Worm (Caenorhabditis elegans) whole organism, L4 larva: Measurements from ENCODE around the gene Y68A4A.13.

Experiments
- D1046.2 ChIP-seq: fragments of 200-800 bp; sonication (Bioruptor generic); IDR thresholded peaks from 2 replicates; pipeline ENCODE4 v1.3.6; 2022; ENCODE audit warnings: missing genetic modification characterization, missing compliant biosample characterization
- F26F4.8 ChIP-seq: fragments of 200-800 bp; sonication (Bioruptor generic); conservative IDR thresholded peaks from 2 replicates; pipeline ENCODE4 v1.3.6; 2022; ENCODE audit warnings: missing genetic modification characterization, missing compliant biosample characterization
- R02D3.7 ChIP-seq: fragments of 150-350 bp; sonication (generic microtip); optimal IDR thresholded peaks from 3 replicates; lab custom pipeline; 2014; ENCODE audit warnings: missing biosample characterization, missing genetic modification characterization
- T20F7.1 ChIP-seq: fragments of 200-800 bp; sonication (Bioruptor generic); optimal IDR thresholded peaks from 2 replicates; lab custom pipeline; 2018; ENCODE audit warnings: mild to moderate bottlenecking, missing genetic modification characterization, missing compliant biosample characterization
- Y105C5A.15 ChIP-seq: fragments of 200-800 bp; sonication (Bioruptor generic); IDR thresholded peaks from 2 replicates; pipeline ENCODE4 v1.3.6; 2022; ENCODE audit warnings: missing genetic modification characterization, missing compliant biosample characterization
- ZK337.2 ChIP-seq: fragments of 200-800 bp; sonication (Bioruptor generic); IDR thresholded peaks from 2 replicates; pipeline ENCODE4 v1.3.6; 2022; ENCODE audit warnings: missing genetic modification reagents, missing genetic modification characterization, missing compliant biosample characterization
- ZK546.5 ChIP-seq, 2 experiments: sonication (generic microtip); optimal IDR thresholded peaks; 2 replicates each; lab custom pipeline; 2017; ENCODE audit warnings: missing biosample characterization in 2 of 2, missing genetic modification characterization in 2 of 2
- arid-1 ChIP-seq: fragments of 200-800 bp; sonication (Bioruptor generic); conservative IDR thresholded peaks from 2 replicates; pipeline ENCODE4 v1.3.6; 2022; ENCODE audit warnings: missing genetic modification reagents, missing genetic modification characterization, missing compliant biosample characterization
- attf-4 ChIP-seq: sonication (generic microtip); optimal IDR thresholded peaks from 3 replicates; lab custom pipeline; 2017; ENCODE audit warnings: missing biosample characterization, missing genetic modification characterization
- ceh-28 ChIP-seq: fragments of 150-350 bp; optimal IDR thresholded peaks from 2 replicates; lab custom pipeline; 2014; ENCODE audit warnings: missing biosample characterization, missing genetic modification reagents, missing genetic modification characterization
- ces-1 ChIP-seq: fragments of 150-350 bp; sonication (generic microtip); optimal IDR thresholded peaks from 4 replicates; lab custom pipeline; 2014; ENCODE audit warnings: missing biosample characterization, missing genetic modification reagents, missing genetic modification characterization
- cey-2 ChIP-seq: sonication (generic microtip); optimal IDR thresholded peaks from 3 replicates; lab custom pipeline; 2017; ENCODE audit warnings: missing genetic modification characterization, mild to moderate bottlenecking, missing compliant biosample characterization, antibody characterized with exemption, borderline replicate concordance; ENCODE audit not compliant: insufficient read depth
- daf-16 ChIP-seq, 3 experiments: sonication (generic microtip); optimal IDR thresholded peaks; 2 replicates each; lab custom pipeline; 2016 to 2017; ENCODE audit warnings: missing genetic modification characterization in 3 of 3, missing genetic modification reagents in 3 of 3, mild to moderate bottlenecking in 2 of 3, missing compliant biosample characterization in 2 of 3, missing biosample characterization in 1 of 3, moderate library complexity in 1 of 3
- dmd-8 ChIP-seq: fragments of 200-800 bp; sonication (Bioruptor generic); IDR thresholded peaks from 2 replicates; pipeline ENCODE4 v1.3.6; 2022; ENCODE audit warnings: missing genetic modification characterization, missing compliant biosample characterization
- duxl-1 ChIP-seq: sonication (generic microtip); optimal IDR thresholded peaks from 2 replicates; lab custom pipeline; 2016; ENCODE audit warnings: mild to moderate bottlenecking, missing genetic modification characterization, moderate library complexity, missing compliant biosample characterization; ENCODE audit not compliant: poor library complexity
- egl-27 ChIP-seq: sonication (generic microtip); optimal IDR thresholded peaks from 3 replicates; lab custom pipeline; 2017; ENCODE audit warnings: missing biosample characterization, missing genetic modification reagents, missing genetic modification characterization
- hif-1 ChIP-seq, 2 experiments: sonication (generic microtip); optimal IDR thresholded peaks; 2 replicates each; lab custom pipeline; 2016 to 2017; ENCODE audit warnings: missing compliant biosample characterization in 2 of 2, missing genetic modification characterization in 2 of 2, missing genetic modification reagents in 2 of 2, missing genotype in 2 of 2, mild to moderate bottlenecking in 1 of 2
- hlh-11 ChIP-seq: fragments of 200-800 bp; sonication (Bioruptor generic); optimal IDR thresholded peaks from 2 replicates; lab custom pipeline; 2018; ENCODE audit warnings: mild to moderate bottlenecking, missing genetic modification characterization, missing compliant biosample characterization
- hlh-30 ChIP-seq: sonication (generic microtip); optimal IDR thresholded peaks from 2 replicates; lab custom pipeline; 2017; ENCODE audit warnings: antibody characterized with exemption, mild to moderate bottlenecking, missing genetic modification characterization, missing compliant biosample characterization; ENCODE audit not compliant: insufficient read depth
- hmg-1.1 ChIP-seq: fragments of 200-800 bp; sonication (Bioruptor generic); IDR thresholded peaks from 2 replicates; pipeline ENCODE4 v1.3.6; 2022; ENCODE audit warnings: missing genetic modification reagents, missing genetic modification characterization, missing compliant biosample characterization
- lim-7 ChIP-seq: fragments of 200-800 bp; sonication (Bioruptor generic); IDR thresholded peaks from 2 replicates; pipeline ENCODE4 v1.3.6; 2022; ENCODE audit warnings: missing genetic modification characterization, missing compliant biosample characterization
- lin-13 ChIP-seq: fragments of 150-350 bp; optimal IDR thresholded peaks from 2 replicates; lab custom pipeline; 2014; ENCODE audit warnings: missing biosample characterization, missing genetic modification reagents, missing genetic modification characterization
- lir-3 ChIP-seq: sonication (generic microtip); optimal IDR thresholded peaks from 2 replicates; lab custom pipeline; 2016; ENCODE audit warnings: mild to moderate bottlenecking, missing genetic modification characterization, missing compliant biosample characterization
- lsy-2 ChIP-seq, 2 experiments: fragments of 150-350 bp in 1 of 2; sonication (generic microtip) in 1 of 2; optimal IDR thresholded peaks; 2 replicates each; lab custom pipeline; 2014 to 2017; ENCODE audit warnings: missing biosample characterization in 2 of 2, missing genetic modification characterization in 2 of 2
- madf-5 ChIP-seq, 2 experiments: fragments of 200-800 bp; sonication (Bioruptor generic); IDR thresholded peaks; 2 replicates each; pipeline ENCODE4 v1.3.6; 2022; ENCODE audit warnings: missing compliant biosample characterization in 2 of 2, missing genetic modification characterization in 2 of 2
- mdl-1 ChIP-seq, 2 experiments: fragments of 150-350 bp in 1 of 2; sonication (generic microtip) in 1 of 2; optimal IDR thresholded peaks; 2 replicates each; lab custom pipeline; 2014 to 2017; ENCODE audit warnings: missing biosample characterization in 2 of 2, missing genetic modification characterization in 2 of 2
- mdt-29 ChIP-seq: fragments of 200-800 bp; sonication (Bioruptor generic); IDR thresholded peaks from 2 replicates; pipeline ENCODE4 v1.3.6; 2022; ENCODE audit warnings: missing genetic modification reagents, missing genetic modification characterization, missing compliant biosample characterization
- mxl-3 ChIP-seq: fragments of 200-800 bp; sonication (Bioruptor generic); optimal IDR thresholded peaks from 2 replicates; lab custom pipeline; 2018; ENCODE audit warnings: mild to moderate bottlenecking, missing genetic modification characterization, missing compliant biosample characterization
- nhr-10 ChIP-seq: fragments of 150-350 bp; optimal IDR thresholded peaks from 2 replicates; lab custom pipeline; 2014; ENCODE audit warnings: missing biosample characterization, missing genetic modification characterization
- nhr-76 ChIP-seq: fragments of 150-350 bp; optimal IDR thresholded peaks from 2 replicates; lab custom pipeline; 2014; ENCODE audit warnings: missing biosample characterization, missing genetic modification characterization
- nhr-77 ChIP-seq: fragments of 150-350 bp; optimal IDR thresholded peaks from 2 replicates; lab custom pipeline; 2014; ENCODE audit warnings: missing biosample characterization, missing genetic modification characterization
- php-3 ChIP-seq: fragments of 200-800 bp; sonication (Bioruptor generic); IDR thresholded peaks from 2 replicates; pipeline ENCODE4 v1.3.6; 2022; ENCODE audit warnings: missing genetic modification reagents, missing genetic modification characterization, missing compliant biosample characterization
- pqm-1 ChIP-seq: sonication (generic microtip); optimal IDR thresholded peaks from 2 replicates; lab custom pipeline; 2017; ENCODE audit warnings: missing biosample characterization, missing genetic modification characterization
- sdz-12 ChIP-seq: fragments of 200-800 bp; sonication (Bioruptor generic); optimal IDR thresholded peaks from 2 replicates; lab custom pipeline; 2018; ENCODE audit warnings: mild to moderate bottlenecking, missing genetic modification characterization, missing compliant biosample characterization
- skn-1 ChIP-seq: fragments of 150-350 bp; optimal IDR thresholded peaks from 2 replicates; lab custom pipeline; 2014; ENCODE audit warnings: missing biosample characterization, missing genetic modification characterization
- spr-1 ChIP-seq: sonication (generic microtip); optimal IDR thresholded peaks from 2 replicates; lab custom pipeline; 2016; ENCODE audit warnings: mild to moderate bottlenecking, missing genetic modification characterization, missing compliant biosample characterization
- vab-7 ChIP-seq: fragments of 200-800 bp; sonication (Bioruptor generic); IDR thresholded peaks from 2 replicates; pipeline ENCODE4 v1.3.6; 2022; ENCODE audit warnings: missing genetic modification reagents, missing genetic modification characterization, missing compliant biosample characterization
- zag-1 ChIP-seq: fragments of 150-350 bp; optimal IDR thresholded peaks from 2 replicates; lab custom pipeline; 2014; ENCODE audit warnings: missing biosample characterization, missing genetic modification characterization
- zfp-3 ChIP-seq: fragments of 200-800 bp; sonication (Bioruptor generic); conservative IDR thresholded peaks from 2 replicates; pipeline ENCODE4 v1.3.6; 2022; ENCODE audit warnings: missing genetic modification reagents, missing genetic modification characterization, missing compliant biosample characterization
- zip-11 ChIP-seq: fragments of 200-800 bp; sonication (Bioruptor generic); IDR thresholded peaks from 2 replicates; pipeline ENCODE4 v1.3.6; 2022; ENCODE audit warnings: missing genetic modification characterization, missing compliant biosample characterization
- ztf-11 ChIP-seq: fragments of 150-350 bp; optimal IDR thresholded peaks from 2 replicates; lab custom pipeline; 2014; ENCODE audit warnings: missing biosample characterization, missing genetic modification characterization

Y68A4A.13 gene

DNA sequence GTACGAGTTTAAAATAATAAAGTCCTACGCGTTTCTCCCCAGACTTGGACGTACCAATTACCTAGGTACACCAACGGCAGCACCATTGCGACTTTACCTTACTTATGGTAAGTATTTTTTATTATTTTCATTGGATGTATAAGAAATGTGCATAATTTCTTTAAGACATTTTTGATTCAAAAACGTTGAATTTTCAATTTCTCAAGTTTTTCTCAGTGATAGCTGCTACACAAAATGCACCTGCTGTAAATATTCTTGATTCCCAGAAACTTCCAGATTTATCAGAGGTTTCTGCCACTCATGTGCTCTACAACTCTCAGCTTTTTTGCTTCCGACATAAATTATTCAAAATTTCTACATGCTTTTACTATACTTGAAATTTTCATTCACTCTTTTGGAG, 25.9 kb downstream of the Y68A4A.13 start, which contains the start of gene srh-159 (continued):
- TF ChIP-seq nhr-10 (tag; lab: Kevin White, UChicago): no peak
- no peak for TF ChIP-seq D1046.2

DNA sequence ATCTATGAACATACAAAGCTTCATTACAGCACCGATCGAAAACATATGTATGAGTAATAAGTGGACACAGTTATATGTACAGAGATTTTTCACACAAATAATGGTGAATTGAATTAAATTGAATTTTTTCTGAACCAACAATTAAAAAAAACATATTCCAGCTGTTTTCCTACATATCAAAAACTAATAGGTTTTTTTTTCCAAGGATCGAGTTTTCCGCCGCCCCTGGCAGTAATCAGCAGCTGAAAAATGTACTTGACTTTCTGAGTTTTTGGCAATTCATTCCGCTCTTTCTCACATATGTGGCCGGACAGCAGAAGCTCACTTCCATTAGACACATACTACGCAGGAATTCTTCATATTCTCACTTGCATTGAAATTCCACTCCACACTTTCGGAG, 29.5 kb downstream of the Y68A4A.13 start, which contains the start of gene srh-174:
Gene srh-174, plus strand, starts transcription at position 301 of the 400 bp plus-strand sequence.
- no peak for TF ChIP-seq spr-1
- TF ChIP-seq mdt-29: no peak
- TF ChIP-seq skn-1: no peak
- no peak for TF ChIP-seq ZK546.5 (tag; optimal IDR thresholded peaks at IDR 0.05; lab: Kevin White, UChicago)
- no peak for TF ChIP-seq lim-7 (GFP tag; lab: Robert Waterston, UW)
- TF ChIP-seq Y105C5A.15 (GFP tag; lab: Robert Waterston, UW): no peak
- TF ChIP-seq php-3 (GFP tag; lab: Robert Waterston, UW): no peak
- no peak for TF ChIP-seq ces-1 (GFP tag; lab: Kevin White, UChicago)
- no peak for TF ChIP-seq lin-13 (GFP tag; lab: Kevin White, UChicago)
- no peak for TF ChIP-seq mxl-3 (GFP tag; lab: Kevin White, UChicago)
- TF ChIP-seq, all 104 proteins: peak for 0

- TF ChIP-seq hlh-11 (no peak), pqm-1 (tag; lab: Kevin White, UChicago) (no peak), F26F4.8 (GFP tag; lab: Robert Waterston, UW) (no peak), ztf-11 (no peak), nhr-77 (tag; lab: Kevin White, UChicago) (no peak), zag-1 (tag; lab: Kevin White, UChicago) (no peak), zip-11 (GFP tag; lab: Robert Waterston, UW) (no peak), ZK337.2 (GFP tag; lab: Robert Waterston, UW) (no peak), php-3 (GFP tag; lab: Robert Waterston, UW) (no peak)
These were observed 30.0 kb downstream of the Y68A4A.13 start, which contains the start of gene srsx-1 for ce11 chrV:17177967-17178366. Gene srsx-1 (minus strand): TSS chrV:17178067.

ce11 chrV:17173738-17174137, 34.2 kb downstream of the Y68A4A.13 start, which contains the start of gene srbc-25:
Gene srbc-25 (plus strand): TSS chrV:17174038.
- TF ChIP-seq ces-1 (GFP tag; lab: Kevin White, UChicago) (no peak), duxl-1 (tag; lab: Kevin White, UChicago) (no peak), R02D3.7 (tag; lab: Kevin White, UChicago) (no peak), cey-2 (no peak), zfp-3 (no peak), hif-1 (tag; optimal IDR thresholded peaks at IDR 0.05; lab: Kevin White, UChicago) (no peak), hmg-1.1 (GFP tag; lab: Robert Waterston, UW) (no peak), nhr-76 (tag; lab: Kevin White, UChicago) (no peak), ceh-28 (tag; lab: Kevin White, UChicago) (no peak), mxl-3 (GFP tag; lab: Kevin White, UChicago) (no peak), lin-13 (GFP tag; lab: Kevin White, UChicago) (no peak)

- TF ChIP-seq hif-1 (tag; optimal IDR thresholded peaks at IDR 0.05; lab: Kevin White, UChicago): no peak
- TF ChIP-seq madf-5 (GFP tag; IDR thresholded peaks at IDR 0.05; lab: Robert Waterston, UW): no peak
- no peak for TF ChIP-seq D1046.2
- no peak for TF ChIP-seq attf-4 (tag; lab: Kevin White, UChicago)
- no peak for TF ChIP-seq egl-27 (tag; lab: Kevin White, UChicago)
These were observed 36.4 kb downstream of the Y68A4A.13 start, which contains the start of gene srbc-26 for ce11 chrV:17171551-17171950. Gene srbc-26 (plus strand): TSS chrV:17171851.

DNA sequence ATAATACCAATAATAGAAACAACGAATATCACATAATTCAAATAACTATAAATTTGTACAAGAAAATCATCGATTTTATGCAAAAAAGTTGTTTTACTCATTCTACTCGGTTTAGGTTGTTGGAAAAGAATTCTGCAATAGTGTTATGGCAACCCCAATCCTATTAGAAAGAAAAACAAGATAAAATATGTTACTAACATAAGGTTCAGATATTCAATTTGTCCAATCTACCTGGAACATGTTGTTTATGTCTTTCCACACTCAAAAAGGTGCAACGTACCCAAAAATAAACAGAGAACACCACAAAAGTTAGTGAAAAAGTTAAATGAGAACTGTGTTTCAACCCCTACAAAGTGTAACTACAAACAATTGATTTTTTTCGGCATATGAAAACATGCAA, 37.1 kb downstream of the Y68A4A.13 start, which contains the start of gene srw-51:
Gene srw-51, minus strand, starts transcription at position 101 of the 400 bp plus-strand sequence.
- no peak for TF ChIP-seq daf-16 (GFP tag; optimal IDR thresholded peaks at IDR 0.05; lab: Kevin White, UChicago)
- no peak for TF ChIP-seq daf-16 (tag; optimal IDR thresholded peaks at IDR 0.05; lab: Kevin White, UChicago)
- TF ChIP-seq lir-3 (tag; lab: Kevin White, UChicago): no peak
- TF ChIP-seq lsy-2 (tag; optimal IDR thresholded peaks at IDR 0.05; lab: Kevin White, UChicago): no peak
- TF ChIP-seq arid-1 (GFP tag; lab: Robert Waterston, UW): no peak
- no peak for TF ChIP-seq skn-1
- TF ChIP-seq nhr-76 (tag; lab: Kevin White, UChicago): no peak
- no peak for TF ChIP-seq hlh-30 (tag; lab: Kevin White, UChicago)
- no peak for TF ChIP-seq T20F7.1 (GFP tag; lab: Kevin White, UChicago)
- no peak for TF ChIP-seq duxl-1 (tag; lab: Kevin White, UChicago)
- TF ChIP-seq mdl-1 (tag; optimal IDR thresholded peaks at IDR 0.05; lab: Kevin White, UChicago): no peak
- no peak for TF ChIP-seq sdz-12 (GFP tag; lab: Kevin White, UChicago)
- no peak for TF ChIP-seq vab-7 (GFP tag; lab: Robert Waterston, UW)
- no peak for TF ChIP-seq dmd-8 (GFP tag; lab: Robert Waterston, UW)
- no peak for TF ChIP-seq ZK337.2 (GFP tag; lab: Robert Waterston, UW)
